Worm (Caenorhabditis elegans) whole organism, L4 larva: Measurements from ENCODE around the gene din-1.
A peak's percentile ranks its signal among the peaks of the same experiment; 100 is the strongest.

Source experiments
- D1046.2 ChIP-seq: fragments of 200-800 bp; sonication (Bioruptor generic); IDR thresholded peaks from 2 replicates; pipeline ENCODE4 v1.3.6; 2022; ENCODE audit warnings: missing genetic modification characterization, missing compliant biosample characterization
- F37D6.2 ChIP-seq: sonication (generic microtip); optimal IDR thresholded peaks from 2 replicates; lab custom pipeline; 2016; ENCODE audit warnings: mild to moderate bottlenecking, missing genetic modification characterization, missing compliant biosample characterization
- Y48G9A.11 ChIP-seq: fragments of 200-800 bp; sonication (Bioruptor generic); IDR thresholded peaks from 2 replicates; pipeline ENCODE4 v1.3.6; 2022; ENCODE audit warnings: missing genetic modification reagents, missing genetic modification characterization, missing compliant biosample characterization
- ZK546.5 ChIP-seq, 2 experiments: sonication (generic microtip); optimal IDR thresholded peaks; 2 replicates each; lab custom pipeline; 2017; ENCODE audit warnings: missing biosample characterization in 2 of 2, missing genetic modification characterization in 2 of 2
- aly-2 ChIP-seq: sonication (generic microtip); optimal IDR thresholded peaks from 2 replicates; lab custom pipeline; 2018; ENCODE audit warnings: missing biosample characterization, missing genetic modification characterization
- ama-1 ChIP-seq: fragments of 150-350 bp; optimal IDR thresholded peaks from 2 replicates; lab custom pipeline; 2014; ENCODE audit warnings: inconsistent platforms, mixed read lengths
- attf-4 ChIP-seq: sonication (generic microtip); optimal IDR thresholded peaks from 3 replicates; lab custom pipeline; 2017; ENCODE audit warnings: missing biosample characterization, missing genetic modification characterization
- ceh-32 ChIP-seq: sonication (generic microtip); optimal IDR thresholded peaks from 2 replicates; lab custom pipeline; 2016; ENCODE audit warnings: mild to moderate bottlenecking, missing genetic modification characterization, missing compliant biosample characterization; ENCODE audit not compliant: poor library complexity
- daf-16 ChIP-seq, 3 experiments: sonication (generic microtip); optimal IDR thresholded peaks; 2 replicates each; lab custom pipeline; 2016 to 2017; ENCODE audit warnings: missing genetic modification characterization in 3 of 3, missing genetic modification reagents in 3 of 3, mild to moderate bottlenecking in 2 of 3, missing compliant biosample characterization in 2 of 3, missing biosample characterization in 1 of 3, moderate library complexity in 1 of 3
- dmd-6 ChIP-seq: fragments of 200-800 bp; sonication (Bioruptor generic); IDR thresholded peaks from 2 replicates; pipeline ENCODE4 v1.3.6; 2022; ENCODE audit warnings: missing genetic modification reagents, missing genetic modification characterization, missing compliant biosample characterization
- duxl-1 ChIP-seq: sonication (generic microtip); optimal IDR thresholded peaks from 2 replicates; lab custom pipeline; 2016; ENCODE audit warnings: mild to moderate bottlenecking, missing genetic modification characterization, moderate library complexity, missing compliant biosample characterization; ENCODE audit not compliant: poor library complexity
- egl-43 ChIP-seq: fragments of 200-800 bp; sonication (Bioruptor generic); IDR thresholded peaks from 2 replicates; pipeline ENCODE4 v1.3.6; 2022; ENCODE audit warnings: missing genetic modification reagents, missing genetic modification characterization, missing compliant biosample characterization
- gei-8 ChIP-seq: fragments of 200-800 bp; sonication (Bioruptor generic); optimal IDR thresholded peaks from 2 replicates; lab custom pipeline; 2018; ENCODE audit warnings: mild to moderate bottlenecking, missing genetic modification characterization, missing compliant biosample characterization
- hif-1 ChIP-seq, 2 experiments: sonication (generic microtip); optimal IDR thresholded peaks; 2 replicates each; lab custom pipeline; 2016 to 2017; ENCODE audit warnings: missing compliant biosample characterization in 2 of 2, missing genetic modification characterization in 2 of 2, missing genetic modification reagents in 2 of 2, missing genotype in 2 of 2, mild to moderate bottlenecking in 1 of 2
- hlh-11 ChIP-seq: fragments of 200-800 bp; sonication (Bioruptor generic); optimal IDR thresholded peaks from 2 replicates; lab custom pipeline; 2018; ENCODE audit warnings: mild to moderate bottlenecking, missing genetic modification characterization, missing compliant biosample characterization
- hlh-30 ChIP-seq: sonication (generic microtip); optimal IDR thresholded peaks from 2 replicates; lab custom pipeline; 2017; ENCODE audit warnings: antibody characterized with exemption, mild to moderate bottlenecking, missing genetic modification characterization, missing compliant biosample characterization; ENCODE audit not compliant: insufficient read depth
- hmg-1.1 ChIP-seq: fragments of 200-800 bp; sonication (Bioruptor generic); IDR thresholded peaks from 2 replicates; pipeline ENCODE4 v1.3.6; 2022; ENCODE audit warnings: missing genetic modification reagents, missing genetic modification characterization, missing compliant biosample characterization
- lin-1 ChIP-seq: fragments of 200-800 bp; sonication (Bioruptor generic); IDR thresholded peaks from 2 replicates; pipeline ENCODE4 v1.3.6; 2022; ENCODE audit warnings: missing genetic modification reagents, missing genetic modification characterization, missing compliant biosample characterization
- lin-38 ChIP-seq: fragments of 200-800 bp; sonication (Bioruptor generic); IDR thresholded peaks from 2 replicates; pipeline ENCODE4 v1.3.6; 2022; ENCODE audit warnings: missing genetic modification reagents, missing genetic modification characterization, missing compliant biosample characterization
- lir-3 ChIP-seq: sonication (generic microtip); optimal IDR thresholded peaks from 2 replicates; lab custom pipeline; 2016; ENCODE audit warnings: mild to moderate bottlenecking, missing genetic modification characterization, missing compliant biosample characterization
- lsy-2 ChIP-seq, 2 experiments: fragments of 150-350 bp in 1 of 2; sonication (generic microtip) in 1 of 2; optimal IDR thresholded peaks; 2 replicates each; lab custom pipeline; 2014 to 2017; ENCODE audit warnings: missing biosample characterization in 2 of 2, missing genetic modification characterization in 2 of 2
- mdl-1 ChIP-seq, 2 experiments: fragments of 150-350 bp in 1 of 2; sonication (generic microtip) in 1 of 2; optimal IDR thresholded peaks; 2 replicates each; lab custom pipeline; 2014 to 2017; ENCODE audit warnings: missing biosample characterization in 2 of 2, missing genetic modification characterization in 2 of 2
- mdt-29 ChIP-seq: fragments of 200-800 bp; sonication (Bioruptor generic); IDR thresholded peaks from 2 replicates; pipeline ENCODE4 v1.3.6; 2022; ENCODE audit warnings: missing genetic modification reagents, missing genetic modification characterization, missing compliant biosample characterization
- mep-1 ChIP-seq: fragments of 150-350 bp; sonication (generic microtip); optimal IDR thresholded peaks from 3 replicates; lab custom pipeline; 2014; ENCODE audit warnings: missing biosample characterization, missing genetic modification characterization
- mxl-3 ChIP-seq: fragments of 200-800 bp; sonication (Bioruptor generic); optimal IDR thresholded peaks from 2 replicates; lab custom pipeline; 2018; ENCODE audit warnings: mild to moderate bottlenecking, missing genetic modification characterization, missing compliant biosample characterization
- nhr-10 ChIP-seq: fragments of 150-350 bp; optimal IDR thresholded peaks from 2 replicates; lab custom pipeline; 2014; ENCODE audit warnings: missing biosample characterization, missing genetic modification characterization
- nhr-102 ChIP-seq: sonication (generic microtip); optimal IDR thresholded peaks from 2 replicates; lab custom pipeline; 2016; ENCODE audit warnings: mild to moderate bottlenecking, missing genetic modification characterization, moderate library complexity, missing compliant biosample characterization
- nhr-11 ChIP-seq: fragments of 150-350 bp; optimal IDR thresholded peaks from 2 replicates; lab custom pipeline; 2014; ENCODE audit warnings: missing biosample characterization, missing genetic modification characterization
- nhr-25 ChIP-seq: sonication (generic microtip); optimal IDR thresholded peaks from 2 replicates; lab custom pipeline; 2017; ENCODE audit warnings: missing genetic modification characterization, mild to moderate bottlenecking, missing compliant biosample characterization, antibody characterized with exemption, moderate library complexity, borderline replicate concordance; ENCODE audit not compliant: insufficient read depth
- nhr-28 ChIP-seq: fragments of 150-350 bp; optimal IDR thresholded peaks from 2 replicates; lab custom pipeline; 2014; ENCODE audit warnings: missing biosample characterization, missing genetic modification characterization
- nhr-41 ChIP-seq: fragments of 200-800 bp; sonication (Bioruptor generic); IDR thresholded peaks from 2 replicates; pipeline ENCODE4 v1.3.6; 2022; ENCODE audit warnings: missing genetic modification reagents, missing genetic modification characterization, missing compliant biosample characterization
- nhr-48 ChIP-seq: sonication (generic microtip); optimal IDR thresholded peaks from 2 replicates; lab custom pipeline; 2016; ENCODE audit warnings: mild to moderate bottlenecking, missing genetic modification characterization, missing compliant biosample characterization
- nhr-77 ChIP-seq: fragments of 150-350 bp; optimal IDR thresholded peaks from 2 replicates; lab custom pipeline; 2014; ENCODE audit warnings: missing biosample characterization, missing genetic modification characterization
- pha-4 ChIP-seq, 2 experiments: fragments of 150-350 bp in 1 of 2; fragments of 200-800 bp in 1 of 2; sonication (Bioruptor generic) in 1 of 2; IDR thresholded peaks in 1 of 2; optimal IDR thresholded peaks in 1 of 2; 2 replicates each; pipeline versions ENCODE4 v1.3.6 to Lab custom; 2014 to 2022; ENCODE audit warnings: missing genetic modification characterization in 2 of 2, missing genetic modification reagents in 2 of 2, missing biosample characterization in 1 of 2, missing compliant biosample characterization in 1 of 2
- unc-130 ChIP-seq: sonication (generic microtip); optimal IDR thresholded peaks from 2 replicates; lab custom pipeline; 2016; ENCODE audit warnings: missing genetic modification reagents, missing genetic modification characterization, missing compliant biosample characterization
- unc-39 ChIP-seq: sonication (generic microtip); optimal IDR thresholded peaks from 2 replicates; lab custom pipeline; 2017; ENCODE audit warnings: missing biosample characterization, missing genetic modification characterization
- unc-62 ChIP-seq, 3 experiments: fragments of 150-350 bp in 1 of 3; sonication (generic microtip); optimal IDR thresholded peaks in 2 of 3; peaks in 1 of 3; 1 replicate in 1 of 3; 2 replicates in 2 of 3; lab custom pipeline; 2014 to 2017; ENCODE audit warnings: missing biosample characterization in 3 of 3, missing genetic modification characterization in 3 of 3, missing genetic modification reagents in 3 of 3, missing genotype in 1 of 3
- zag-1 ChIP-seq: fragments of 150-350 bp; optimal IDR thresholded peaks from 2 replicates; lab custom pipeline; 2014; ENCODE audit warnings: missing biosample characterization, missing genetic modification characterization
- zfp-3 ChIP-seq: fragments of 200-800 bp; sonication (Bioruptor generic); conservative IDR thresholded peaks from 2 replicates; pipeline ENCODE4 v1.3.6; 2022; ENCODE audit warnings: missing genetic modification reagents, missing genetic modification characterization, missing compliant biosample characterization
- zip-2 ChIP-seq: fragments of 150-350 bp; optimal IDR thresholded peaks from 2 replicates; lab custom pipeline; 2014; ENCODE audit warnings: missing biosample characterization, missing genetic modification characterization
- ztf-11 ChIP-seq: fragments of 150-350 bp; optimal IDR thresholded peaks from 2 replicates; lab custom pipeline; 2014; ENCODE audit warnings: missing biosample characterization, missing genetic modification characterization

din-1 gene

ce11 chrII:11617715-11618114 lies 15.7 kb downstream of the din-1 start:
- TF ChIP-seq aly-2 (tag; lab: Kevin White, UChicago) (peak; percentile 38), F37D6.2 (tag; lab: Kevin White, UChicago) (no peak), ztf-11 (tag; lab: Kevin White, UChicago) (no peak), zfp-3 (GFP tag; lab: Robert Waterston, UW) (no peak), ZK546.5 (tag; optimal IDR thresholded peaks at IDR 0.05; lab: Kevin White, UChicago) (no peak), pha-4 (GFP tag; IDR thresholded peaks at IDR 0.05; lab: Robert Waterston, UW) (no peak), pha-4 (tag; optimal IDR thresholded peaks at IDR 0.05; lab: Kevin White, UChicago) (no peak), ama-1 (peak; percentile 90), nhr-41 (GFP tag; lab: Robert Waterston, UW) (no peak), unc-39 (tag; lab: Kevin White, UChicago) (no peak), mdl-1 (tag; optimal IDR thresholded peaks at IDR 0.05; lab: Kevin White, UChicago) (peak in 1 of 2 experiments; percentile 40), Y48G9A.11 (GFP tag; lab: Robert Waterston, UW) (no peak), lir-3 (tag; lab: Kevin White, UChicago) (no peak), mxl-3 (peak; percentile 21), nhr-25 (tag; lab: Kevin White, UChicago) (peak; percentile 88), hif-1 (tag; optimal IDR thresholded peaks at IDR 0.05; lab: Kevin White, UChicago) (no peak), hlh-30 (tag; lab: Kevin White, UChicago) (peak; percentile 78), gei-8 (GFP tag; lab: Kevin White, UChicago) (no peak), unc-62 (GFP tag; optimal IDR thresholded peaks at IDR 0.05 in 1 of 2; lab: Kevin White, UChicago) (peak in 1 of 2 experiments; percentile 13), unc-62 (tag; optimal IDR thresholded peaks at IDR 0.05; lab: Kevin White, UChicago) (no peak), hlh-11 (tag; lab: Kevin White, UChicago) (peak; percentile 60), dmd-6 (GFP tag; lab: Robert Waterston, UW) (peak; percentile 16; the same call in 1 of the 2 replicates), lin-38 (GFP tag; lab: Robert Waterston, UW) (peak; percentile 29; the same call in 1 of the 2 replicates), duxl-1 (tag; lab: Kevin White, UChicago) (no peak), mdt-29 (GFP tag; lab: Robert Waterston, UW) (no peak), ceh-32 (tag; lab: Kevin White, UChicago) (no peak), lsy-2 (tag; optimal IDR thresholded peaks at IDR 0.05; lab: Kevin White, UChicago) (peak in 1 of 2 experiments; percentile 40), nhr-77 (peak; percentile 42), unc-130 (GFP tag; lab: Kevin White, UChicago) (no peak), nhr-102 (tag; lab: Kevin White, UChicago) (no peak), hmg-1.1 (GFP tag; lab: Robert Waterston, UW) (0 out of 2 replicates have a peak, but pooled peaks have one; percentile 10), nhr-11 (tag; lab: Kevin White, UChicago) (peak; percentile 28), attf-4 (no peak), egl-43 (GFP tag; lab: Robert Waterston, UW) (no peak), zag-1 (tag; lab: Kevin White, UChicago) (no peak), daf-16 (GFP tag; optimal IDR thresholded peaks at IDR 0.05; lab: Kevin White, UChicago) (no peak), daf-16 (tag; optimal IDR thresholded peaks at IDR 0.05; lab: Kevin White, UChicago) (peak; percentile 33), nhr-10 (tag; lab: Kevin White, UChicago) (peak; percentile 32), nhr-48 (peak; percentile 44), mep-1 (tag; lab: Kevin White, UChicago) (peak; percentile 82), nhr-28 (tag; lab: Kevin White, UChicago) (peak; percentile 67), lin-1 (GFP tag; lab: Robert Waterston, UW) (no peak), D1046.2 (GFP tag; lab: Robert Waterston, UW) (0 out of 2 replicates have a peak, but pooled peaks have one; percentile 28), zip-2 (tag; lab: Kevin White, UChicago) (no peak)
